Worm (Caenorhabditis elegans) whole organism, L1 larva: ENCODE results near the gene ula-1.

ENCODE experiments used
- C04F5.9 ChIP-seq: sonication (generic microtip); optimal IDR thresholded peaks from 2 replicates; lab custom pipeline; 2016; ENCODE audit warnings: missing genetic modification characterization, missing compliant biosample characterization
- F16B12.6 ChIP-seq: fragments of 150-350 bp; optimal IDR thresholded peaks from 2 replicates; lab custom pipeline; 2014; ENCODE audit warnings: missing biosample characterization, missing genetic modification characterization
- ama-1 ChIP-seq: fragments of 150-350 bp; optimal IDR thresholded peaks from 2 replicates; lab custom pipeline; 2014
- blmp-1 ChIP-seq: fragments of 150-350 bp; optimal IDR thresholded peaks from 2 replicates; lab custom pipeline; 2014; ENCODE audit warnings: missing biosample characterization, missing genetic modification characterization
- ceh-90 ChIP-seq: sonication (generic microtip); optimal IDR thresholded peaks from 2 replicates; lab custom pipeline; 2016; ENCODE audit warnings: missing genetic modification characterization, missing compliant biosample characterization
- dpl-1 ChIP-seq, 3 experiments: fragments of 150-350 bp in 2 of 3; sonication (generic microtip) in 1 of 3; optimal IDR thresholded peaks; 2 replicates each; lab custom pipeline; 2014 to 2017; ENCODE audit warnings: missing biosample characterization in 3 of 3, missing genetic modification characterization in 3 of 3, missing genetic modification reagents in 3 of 3
- dsc-1 ChIP-seq: sonication (generic microtip); optimal IDR thresholded peaks from 2 replicates; lab custom pipeline; 2016; ENCODE audit warnings: mild to moderate bottlenecking, missing genetic modification characterization, missing compliant biosample characterization
- efl-1 ChIP-seq, 4 experiments: fragments of 150-350 bp; optimal IDR thresholded peaks in 3 of 4; peaks in 1 of 4; 1 replicate in 1 of 4; 2 replicates in 3 of 4; lab custom pipeline; 2014; ENCODE audit warnings: missing biosample characterization in 2 of 4, missing genetic modification characterization in 2 of 4, missing genetic modification reagents in 2 of 4
- egl-13 ChIP-seq: sonication (generic microtip); optimal IDR thresholded peaks from 2 replicates; lab custom pipeline; 2016; ENCODE audit warnings: missing genotype, missing genetic modification reagents, missing genetic modification characterization, missing compliant biosample characterization
- egl-27 ChIP-seq, 2 experiments: fragments of 150-350 bp in 1 of 2; sonication (generic microtip); optimal IDR thresholded peaks; 3 replicates each; lab custom pipeline; 2017 to 2018; ENCODE audit warnings: missing biosample characterization in 2 of 2, missing genetic modification characterization in 2 of 2, missing genetic modification reagents in 2 of 2
- elt-2 ChIP-seq: sonication (generic microtip); optimal IDR thresholded peaks from 2 replicates; lab custom pipeline; 2016; ENCODE audit warnings: missing genetic modification characterization, mild to moderate bottlenecking, inconsistent platforms, missing compliant biosample characterization, missing genetic modification reagents
- fkh-8 ChIP-seq: sonication (generic microtip); optimal IDR thresholded peaks from 2 replicates; lab custom pipeline; 2016; ENCODE audit warnings: mild to moderate bottlenecking, missing genetic modification characterization, missing compliant biosample characterization
- fos-1 ChIP-seq: fragments of 150-350 bp; optimal IDR thresholded peaks from 2 replicates; lab custom pipeline; 2014; ENCODE audit warnings: missing biosample characterization, missing genetic modification characterization
- grh-1 ChIP-seq: fragments of 200-800 bp; sonication (Bioruptor generic); IDR thresholded peaks from 2 replicates; pipeline ENCODE4 v1.3.6; 2022; ENCODE audit warnings: missing genetic modification reagents, missing genetic modification characterization, missing compliant biosample characterization
- hlh-17 ChIP-seq: fragments of 200-800 bp; sonication (Bioruptor generic); optimal IDR thresholded peaks from 2 replicates; lab custom pipeline; 2018; ENCODE audit warnings: missing genetic modification characterization, mild to moderate bottlenecking, missing compliant biosample characterization, moderate library complexity, borderline replicate concordance
- hpl-2 ChIP-seq: fragments of 150-350 bp; optimal IDR thresholded peaks from 2 replicates; lab custom pipeline; 2014; ENCODE audit warnings: missing biosample characterization, missing genetic modification reagents, missing genetic modification characterization
- irx-1 ChIP-seq: sonication (generic microtip); optimal IDR thresholded peaks from 2 replicates; lab custom pipeline; 2016; ENCODE audit warnings: missing genetic modification characterization, missing compliant biosample characterization
- lin-14 ChIP-seq: fragments of 200-800 bp; sonication (Bioruptor generic); optimal IDR thresholded peaks from 2 replicates; lab custom pipeline; 2018; ENCODE audit warnings: mild to moderate bottlenecking, missing genetic modification characterization, moderate library complexity, missing compliant biosample characterization
- lin-15B ChIP-seq: fragments of 150-350 bp; sonication (generic microtip); optimal IDR thresholded peaks from 3 replicates; lab custom pipeline; 2014; ENCODE audit warnings: missing biosample characterization, missing genetic modification characterization
- lin-35 ChIP-seq, 2 experiments: fragments of 150-350 bp; optimal IDR thresholded peaks; 2 replicates each; lab custom pipeline; 2014; ENCODE audit warnings: missing biosample characterization in 2 of 2, missing genetic modification characterization in 2 of 2, missing genetic modification reagents in 2 of 2
- mab-9 ChIP-seq: fragments of 200-800 bp; sonication (Bioruptor generic); IDR thresholded peaks from 2 replicates; pipeline ENCODE4 v1.3.6; 2022; ENCODE audit warnings: missing genetic modification reagents, missing genetic modification characterization, missing compliant biosample characterization
- mdl-1 ChIP-seq, 2 experiments: fragments of 150-350 bp; optimal IDR thresholded peaks; 2 replicates each; lab custom pipeline; 2014 to 2017; ENCODE audit warnings: missing biosample characterization in 2 of 2, missing genetic modification characterization in 2 of 2, inconsistent platforms in 1 of 2
- mep-1 ChIP-seq: fragments of 150-350 bp; optimal IDR thresholded peaks from 2 replicates; lab custom pipeline; 2014; ENCODE audit warnings: missing biosample characterization, missing genetic modification characterization
- nhr-237 ChIP-seq: fragments of 150-350 bp; optimal IDR thresholded peaks from 2 replicates; lab custom pipeline; 2014; ENCODE audit warnings: missing biosample characterization, missing genetic modification characterization
- nhr-47 ChIP-seq: sonication (generic microtip); optimal IDR thresholded peaks from 2 replicates; lab custom pipeline; 2016; ENCODE audit warnings: mild to moderate bottlenecking, missing genetic modification characterization, moderate library complexity, missing compliant biosample characterization
- nhr-71 ChIP-seq: sonication (generic microtip); optimal IDR thresholded peaks from 2 replicates; lab custom pipeline; 2016; ENCODE audit warnings: mild to moderate bottlenecking, missing genetic modification characterization, moderate library complexity, missing compliant biosample characterization
- nhr-77 ChIP-seq: fragments of 150-350 bp; optimal IDR thresholded peaks from 2 replicates; lab custom pipeline; 2014; ENCODE audit warnings: missing biosample characterization, missing genetic modification characterization
- nhr-84 ChIP-seq: sonication (generic microtip); optimal IDR thresholded peaks from 2 replicates; lab custom pipeline; 2017; ENCODE audit warnings: missing biosample characterization, missing genetic modification characterization
- pax-3 ChIP-seq: fragments of 200-800 bp; sonication (Bioruptor generic); optimal IDR thresholded peaks from 2 replicates; lab custom pipeline; 2018; ENCODE audit warnings: mild to moderate bottlenecking, missing genetic modification characterization, moderate library complexity, missing compliant biosample characterization
- pqm-1 ChIP-seq: sonication (generic microtip); optimal IDR thresholded peaks from 3 replicates; lab custom pipeline; 2017; ENCODE audit warnings: missing biosample characterization, missing genetic modification characterization
- sox-4 ChIP-seq: sonication (generic microtip); optimal IDR thresholded peaks from 2 replicates; lab custom pipeline; 2016; ENCODE audit warnings: missing genetic modification characterization, missing compliant biosample characterization
- sup-37 ChIP-seq: fragments of 200-800 bp; sonication (Bioruptor generic); optimal IDR thresholded peaks from 2 replicates; lab custom pipeline; 2018; ENCODE audit warnings: mild to moderate bottlenecking, missing genetic modification characterization, missing compliant biosample characterization
- tbx-2 ChIP-seq: sonication (generic microtip); optimal IDR thresholded peaks from 2 replicates; lab custom pipeline; 2016; ENCODE audit warnings: missing genetic modification characterization, missing compliant biosample characterization
- unc-30 ChIP-seq: sonication (generic microtip); optimal IDR thresholded peaks from 2 replicates; lab custom pipeline; 2017; ENCODE audit warnings: missing biosample characterization, missing genetic modification characterization
- unc-62 ChIP-seq: fragments of 150-350 bp; optimal IDR thresholded peaks from 2 replicates; lab custom pipeline; 2014; ENCODE audit warnings: missing biosample characterization, missing genetic modification reagents, missing genetic modification characterization
- vab-15 ChIP-seq: sonication (generic microtip); optimal IDR thresholded peaks from 2 replicates; lab custom pipeline; 2017; ENCODE audit warnings: missing genotype, mild to moderate bottlenecking, missing genetic modification characterization, missing compliant biosample characterization

ula-1 gene

DNA sequence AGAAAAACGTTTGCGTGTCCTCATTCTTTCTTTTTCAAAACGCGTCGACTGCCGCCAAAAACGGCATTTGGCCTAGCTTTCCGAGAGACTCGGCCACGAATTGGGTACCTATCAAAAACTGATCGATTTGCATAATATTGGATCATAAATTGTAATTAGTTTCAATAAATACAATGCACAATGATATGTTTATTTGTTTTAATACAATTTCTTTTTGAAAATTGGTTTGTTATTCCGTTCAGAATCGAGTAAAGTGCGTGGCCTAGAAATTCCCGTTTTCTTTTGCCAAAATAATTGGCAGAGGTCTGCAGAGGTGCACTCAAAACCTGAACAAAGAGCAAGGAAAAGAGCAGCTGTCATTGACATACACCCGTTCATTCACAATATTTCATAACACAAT, 14.7 kb downstream of the ula-1 start, which contains the start of gene F26F4.8 (continued):
- TF ChIP-seq mab-9 (no peak), efl-1 (optimal IDR thresholded peaks at IDR 0.05; lab: Kevin White, UChicago) (peak; percentile 61 to 76), efl-1 (GFP tag; optimal IDR thresholded peaks at IDR 0.05 in 1 of 2; lab: Kevin White, UChicago) (peak; percentile 84 to 98), nhr-71 (tag; lab: Kevin White, UChicago) (peak; percentile 68), grh-1 (no peak), fkh-8 (tag; lab: Kevin White, UChicago) (peak; percentile 57), fos-1 (tag; lab: Kevin White, UChicago) (no peak), mdl-1 (tag; optimal IDR thresholded peaks at IDR 0.05; lab: Kevin White, UChicago) (no peak), unc-30 (tag; lab: Kevin White, UChicago) (no peak), ceh-90 (tag; lab: Kevin White, UChicago) (peak; percentile 94), unc-62 (GFP tag; lab: Kevin White, UChicago) (no peak), pax-3 (tag; lab: Kevin White, UChicago) (peak; percentile 69), hlh-17 (GFP tag; lab: Kevin White, UChicago) (no peak), sox-4 (tag; lab: Kevin White, UChicago) (peak; percentile 46), sup-37 (no peak), lin-15B (tag; lab: Kevin White, UChicago) (peak; percentile 30), elt-2 (tag; lab: Kevin White, UChicago) (no peak), irx-1 (tag; lab: Kevin White, UChicago) (peak; percentile 88), dpl-1 (GFP tag; optimal IDR thresholded peaks at IDR 0.05; lab: Kevin White, UChicago) (peak; percentile 52 to 84 (median 73)), lin-14 (peak; percentile 64), lin-35 (GFP tag; optimal IDR thresholded peaks at IDR 0.05; lab: Kevin White, UChicago) (peak; percentile 77 to 83), tbx-2 (tag; lab: Kevin White, UChicago) (peak; percentile 70), C04F5.9 (tag; lab: Kevin White, UChicago) (peak; percentile 59), nhr-84 (tag; lab: Kevin White, UChicago) (no peak), mep-1 (tag; lab: Kevin White, UChicago) (peak; percentile 39), blmp-1 (tag; lab: Kevin White, UChicago) (no peak), nhr-47 (peak; percentile 66)
- TF ChIP-seq, all 84 proteins: peak for 33

- TF ChIP-seq ceh-90 (tag; lab: Kevin White, UChicago): no peak
- no peak for TF ChIP-seq vab-15 (tag; lab: Kevin White, UChicago)
- no peak for TF ChIP-seq F16B12.6 (tag; lab: Kevin White, UChicago)
- no peak for TF ChIP-seq hlh-17 (GFP tag; lab: Kevin White, UChicago)
- no peak for TF ChIP-seq nhr-77
- no peak for TF ChIP-seq egl-27 (tag; optimal IDR thresholded peaks at IDR 0.05; lab: Kevin White, UChicago)
- TF ChIP-seq nhr-237 (tag; lab: Kevin White, UChicago): no peak
- TF ChIP-seq sox-4 (tag; lab: Kevin White, UChicago): no peak
- no peak for TF ChIP-seq hpl-2 (GFP tag; lab: Kevin White, UChicago)
- TF ChIP-seq egl-13 (tag; lab: Kevin White, UChicago): no peak
- TF ChIP-seq C04F5.9 (tag; lab: Kevin White, UChicago): no peak
- TF ChIP-seq mep-1 (tag; lab: Kevin White, UChicago): no peak
- TF ChIP-seq dsc-1: no peak
- no peak for TF ChIP-seq ama-1
- no peak for TF ChIP-seq sup-37
- no peak for TF ChIP-seq pqm-1
- TF ChIP-seq, all 84 proteins: peak for 0
These were observed 16.3 kb downstream of the ula-1 start, which contains the start of gene kbp-2 for ce11 chrIII:4903784-4904183. kbp-2 (minus strand) TSS chrIII:4903884.

DNA sequence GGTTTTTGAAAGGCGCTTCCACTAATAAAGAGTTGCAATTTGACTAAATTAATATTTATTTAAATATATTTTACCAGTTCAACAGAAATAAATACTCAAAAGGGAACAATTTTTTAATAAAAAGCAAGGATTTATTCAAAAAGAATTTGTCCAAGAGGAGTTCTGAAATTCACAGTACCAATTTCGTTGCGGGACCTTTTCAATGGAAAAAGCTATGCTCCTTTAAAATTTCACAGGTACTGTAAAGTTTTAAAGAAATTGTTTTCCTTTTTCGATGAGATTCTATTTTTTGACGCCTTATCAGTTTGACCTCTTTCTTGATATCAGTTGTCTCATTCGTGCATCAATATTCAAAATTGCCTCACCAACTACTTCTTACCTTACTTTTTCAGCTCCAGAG, 19.9 kb downstream of the ula-1 start, which contains the start of gene tag-340:
TSS of gene tag-340 (plus strand) at position 249 of the 400 bp plus-strand sequence.
- TF ChIP-seq efl-1 (optimal IDR thresholded peaks at IDR 0.05; lab: Kevin White, UChicago) (no peak), efl-1 (GFP tag; optimal IDR thresholded peaks at IDR 0.05 in 1 of 2; lab: Kevin White, UChicago) (peak in 1 of 2 experiments; percentile 20), ceh-90 (tag; lab: Kevin White, UChicago) (no peak)
